Fruit fly (Drosophila melanogaster) whole organism, embryonic: ENCODE data around the gene mRpL4.
A peak's percentile ranks its signal among the peaks of the same experiment; 100 is the strongest.

Experiments used
- Asciz ChIP-seq: fragments of 200-800 bp; sonication (Bioruptor generic); optimal IDR thresholded peaks from 2 replicates; lab custom pipeline; 2017; ENCODE audit warnings: missing biosample characterization, mild to moderate bottlenecking, missing genetic modification characterization, missing genetic modification reagents
- Atf-2 ChIP-seq: fragments of 200-800 bp; sonication (Bioruptor generic); optimal IDR thresholded peaks from 2 replicates; lab custom pipeline; 2016; ENCODE audit warnings: missing biosample characterization, missing genetic modification characterization
- Atf3 ChIP-seq: fragments of 200-800 bp; sonication (Bioruptor generic); optimal IDR thresholded peaks from 3 replicates; lab custom pipeline; 2016; ENCODE audit warnings: missing biosample characterization, missing genetic modification characterization
- CG10267 ChIP-seq: fragments of 200-800 bp; sonication (Bioruptor generic); optimal IDR thresholded peaks from 2 replicates; lab custom pipeline; 2018; ENCODE audit warnings: missing biosample characterization, mild to moderate bottlenecking, missing genetic modification characterization, moderate library complexity
- CG10462 ChIP-seq: fragments of 200-800 bp; sonication (Bioruptor generic); optimal IDR thresholded peaks from 2 replicates; lab custom pipeline; 2016; ENCODE audit warnings: missing biosample characterization, missing genetic modification characterization
- CG10979 ChIP-seq: fragments of 200-800 bp; sonication (Bioruptor generic); optimal IDR thresholded peaks from 2 replicates; lab custom pipeline; 2018; ENCODE audit warnings: missing biosample characterization, mild to moderate bottlenecking, missing genetic modification characterization, moderate library complexity
- CG11398 ChIP-seq: fragments of 200-800 bp; sonication (Bioruptor generic); optimal IDR thresholded peaks from 2 replicates; lab custom pipeline; 2016; ENCODE audit warnings: missing biosample characterization, missing genetic modification characterization
- CG12236 ChIP-seq: fragments of 200-800 bp; sonication (Bioruptor generic); optimal IDR thresholded peaks from 2 replicates; lab custom pipeline; 2016; ENCODE audit warnings: missing biosample characterization, missing genetic modification characterization
- CG14667 ChIP-seq: fragments of 200-800 bp; sonication (Bioruptor generic); IDR thresholded peaks from 2 replicates; pipeline ENCODE4 v1.3.6; 2022; ENCODE audit warnings: missing biosample characterization, missing genetic modification characterization
- CG14860 ChIP-seq: fragments of 200-800 bp; sonication (Bioruptor generic); IDR thresholded peaks from 3 replicates; pipeline ENCODE4 v1.3.6; 2022; ENCODE audit warnings: missing biosample characterization, missing genetic modification characterization; ENCODE audit not compliant: partially characterized antibody
- CG1602 ChIP-seq: fragments of 200-800 bp; sonication (Bioruptor generic); optimal IDR thresholded peaks from 3 replicates; lab custom pipeline; 2016; ENCODE audit warnings: missing biosample characterization, missing genetic modification characterization
- CG2116 ChIP-seq: fragments of 200-800 bp; sonication (Bioruptor generic); optimal IDR thresholded peaks from 3 replicates; lab custom pipeline; 2018; ENCODE audit warnings: missing biosample characterization, mild to moderate bottlenecking, missing genetic modification characterization
- CG2120 ChIP-seq: fragments of 200-800 bp; sonication (Bioruptor generic); optimal IDR thresholded peaks from 3 replicates; lab custom pipeline; 2016; ENCODE audit warnings: missing biosample characterization, missing genetic modification characterization
- CG2678 ChIP-seq: fragments of 200-800 bp; sonication (Bioruptor generic); optimal IDR thresholded peaks from 3 replicates; lab custom pipeline; 2019; ENCODE audit warnings: missing biosample characterization, mild to moderate bottlenecking, missing genetic modification characterization, moderate library complexity
- CG6175 ChIP-seq: fragments of 200-800 bp; sonication (Bioruptor generic); IDR thresholded peaks from 3 replicates; pipeline ENCODE4 v1.3.6; 2022; ENCODE audit warnings: missing biosample characterization, missing genetic modification characterization
- CG7928 ChIP-seq: fragments of 200-800 bp; sonication (Bioruptor generic); optimal IDR thresholded peaks from 2 replicates; lab custom pipeline; 2017; ENCODE audit warnings: missing biosample characterization, mild to moderate bottlenecking, missing genetic modification characterization
- Camta ChIP-seq: fragments of 200-800 bp; sonication (Bioruptor generic); optimal IDR thresholded peaks from 2 replicates; lab custom pipeline; 2016; ENCODE audit warnings: missing biosample characterization, missing genetic modification characterization
- Dip2 ChIP-seq: fragments of 200-800 bp; sonication (Bioruptor generic); IDR thresholded peaks from 2 replicates; pipeline ENCODE4 v1.3.6; 2022; ENCODE audit warnings: missing biosample characterization, missing genetic modification characterization
- Doc3 ChIP-seq: fragments of 200-800 bp; sonication (Bioruptor generic); IDR thresholded peaks from 3 replicates; pipeline ENCODE4 v1.3.6; 2022; ENCODE audit warnings: missing biosample characterization, missing genetic modification characterization; ENCODE audit not compliant: partially characterized antibody
- Eip74EF ChIP-seq, 2 experiments: fragments of 200-800 bp in 1 of 2; fragments of >200 bp in 1 of 2; sonication (Bioruptor generic) in 1 of 2; optimal IDR thresholded peaks; 2 replicates each; lab custom pipeline; 2017 to 2019; ENCODE audit warnings: missing biosample characterization in 2 of 2, missing genetic modification characterization in 2 of 2, mild to moderate bottlenecking in 1 of 2, moderate library complexity in 1 of 2
- HmgD ChIP-seq: fragments of 200-800 bp; sonication (Bioruptor generic); optimal IDR thresholded peaks from 3 replicates; lab custom pipeline; 2016; ENCODE audit warnings: missing biosample characterization, missing genetic modification characterization
- MBD-R2 ChIP-seq: fragments of 200-800 bp; sonication (Bioruptor generic); IDR thresholded peaks from 2 replicates; pipeline ENCODE4 v1.3.6; 2022; ENCODE audit warnings: missing biosample characterization, missing genetic modification characterization
- MESR4 ChIP-seq: fragments of 200-800 bp; sonication (Bioruptor generic); optimal IDR thresholded peaks from 2 replicates; lab custom pipeline; 2018; ENCODE audit warnings: missing biosample characterization, mild to moderate bottlenecking, missing genetic modification characterization, moderate library complexity
- NfI ChIP-seq: fragments of 200-800 bp; sonication (Bioruptor generic); optimal IDR thresholded peaks from 3 replicates; lab custom pipeline; 2018; ENCODE audit warnings: missing biosample characterization, mild to moderate bottlenecking, missing genetic modification characterization, moderate library complexity
- Rfx ChIP-seq: fragments of 200-800 bp; sonication (Bioruptor generic); IDR thresholded peaks from 2 replicates; pipeline ENCODE4 v1.3.6; 2022; ENCODE audit warnings: missing biosample characterization, missing genetic modification characterization
- Rx ChIP-seq: fragments of 200-800 bp; sonication (Bioruptor generic); IDR thresholded peaks from 2 replicates; pipeline ENCODE4 v1.3.6; 2022; ENCODE audit warnings: missing biosample characterization, missing genetic modification characterization
- Xbp1 ChIP-seq: fragments of 200-800 bp; sonication (Bioruptor generic); optimal IDR thresholded peaks from 3 replicates; lab custom pipeline; 2016; ENCODE audit warnings: missing biosample characterization, mild to moderate bottlenecking, missing genetic modification characterization
- Xrp1 ChIP-seq: fragments of 200-800 bp; sonication (Bioruptor generic); IDR thresholded peaks from 2 replicates; pipeline ENCODE4 v1.3.6; 2022; ENCODE audit warnings: missing biosample characterization, missing genetic modification characterization
- YL-1 ChIP-seq: fragments of 200-800 bp; sonication (Bioruptor generic); optimal IDR thresholded peaks from 3 replicates; lab custom pipeline; 2017; ENCODE audit warnings: missing biosample characterization, mild to moderate bottlenecking, missing genetic modification characterization
- ara ChIP-seq: fragments of 200-800 bp; sonication (Bioruptor generic); IDR thresholded peaks from 2 replicates; pipeline ENCODE4 v1.3.6; 2022; ENCODE audit warnings: missing biosample characterization, missing genetic modification characterization
- br ChIP-seq: fragments of >200 bp; optimal IDR thresholded peaks from 2 replicates; lab custom pipeline; 2017
- crol ChIP-seq: fragments of 200-800 bp; sonication (Bioruptor generic); IDR thresholded peaks from 2 replicates; pipeline ENCODE4 v1.3.6; 2022; ENCODE audit warnings: missing biosample characterization, missing genetic modification characterization
- dimm ChIP-seq: fragments of 200-800 bp; sonication (Bioruptor generic); IDR thresholded peaks from 2 replicates; pipeline ENCODE4 v1.3.6; 2022; ENCODE audit warnings: missing biosample characterization, missing genetic modification characterization
- gem ChIP-seq: fragments of 200-800 bp; sonication (Bioruptor generic); optimal IDR thresholded peaks from 2 replicates; lab custom pipeline; 2019; ENCODE audit warnings: missing biosample characterization, mild to moderate bottlenecking, missing genetic modification characterization, moderate library complexity
- gsb ChIP-seq: fragments of 200-800 bp; sonication (Bioruptor generic); IDR thresholded peaks from 2 replicates; pipeline ENCODE4 v1.3.6; 2022; ENCODE audit warnings: missing biosample characterization, missing genetic modification characterization
- gt ChIP-seq: fragments of 200-800 bp; sonication (Bioruptor generic); IDR thresholded peaks from 2 replicates; pipeline ENCODE4 v1.3.6; 2022; ENCODE audit warnings: missing biosample characterization, missing genetic modification characterization
- hbn ChIP-seq: fragments of 200-800 bp; sonication (Bioruptor generic); IDR thresholded peaks from 2 replicates; pipeline ENCODE4 v1.3.6; 2022; ENCODE audit warnings: missing biosample characterization, missing genetic modification characterization; ENCODE audit not compliant: partially characterized antibody
- her ChIP-seq: fragments of 200-800 bp; sonication (Bioruptor generic); optimal IDR thresholded peaks from 2 replicates; lab custom pipeline; 2016; ENCODE audit warnings: missing biosample characterization, missing genetic modification characterization
- kah ChIP-seq: fragments of 200-800 bp; sonication (Bioruptor generic); optimal IDR thresholded peaks from 2 replicates; lab custom pipeline; 2018; ENCODE audit warnings: missing biosample characterization, mild to moderate bottlenecking, missing genetic modification characterization
- knrl ChIP-seq: fragments of 200-800 bp; sonication (Bioruptor generic); IDR thresholded peaks from 3 replicates; pipeline ENCODE4 v1.3.6; 2022; ENCODE audit warnings: missing biosample characterization, missing genetic modification characterization; ENCODE audit not compliant: partially characterized antibody
- lola ChIP-seq, 3 experiments: fragments of >200 bp in 2 of 3; fragments of 200-800 bp in 1 of 3; sonication (Bioruptor generic) in 1 of 3; optimal IDR thresholded peaks; 2 replicates each; lab custom pipeline; 2017 to 2019; ENCODE audit warnings: missing biosample characterization in 3 of 3, missing genetic modification characterization in 3 of 3, mild to moderate bottlenecking in 1 of 3, moderate library complexity in 1 of 3
- nerfin-1 ChIP-seq: fragments of 200-800 bp; sonication (Bioruptor generic); optimal IDR thresholded peaks from 3 replicates; lab custom pipeline; 2019; ENCODE audit warnings: missing biosample characterization, mild to moderate bottlenecking, missing genetic modification characterization, moderate library complexity
- pb ChIP-seq: fragments of 200-800 bp; sonication (Bioruptor generic); optimal IDR thresholded peaks from 3 replicates; lab custom pipeline; 2016; ENCODE audit warnings: missing biosample characterization, missing genetic modification characterization
- pita ChIP-seq: fragments of 200-800 bp; sonication (Bioruptor generic); optimal IDR thresholded peaks from 2 replicates; lab custom pipeline; 2017; ENCODE audit warnings: missing biosample characterization, mild to moderate bottlenecking, missing genetic modification characterization
- slbo ChIP-seq: fragments of 200-800 bp; sonication (Bioruptor generic); IDR thresholded peaks from 2 replicates; pipeline ENCODE4 v1.3.6; 2022; ENCODE audit warnings: missing biosample characterization, missing genetic modification characterization
- sr ChIP-seq: fragments of 200-800 bp; sonication (Bioruptor generic); IDR thresholded peaks from 3 replicates; pipeline ENCODE4 v1.3.6; 2022; ENCODE audit warnings: missing biosample characterization, missing genetic modification characterization
- ssp ChIP-seq: fragments of 200-800 bp; sonication (Bioruptor generic); IDR thresholded peaks from 2 replicates; pipeline ENCODE4 v1.3.6; 2022; ENCODE audit warnings: missing biosample characterization, missing genetic modification characterization
- ttk ChIP-seq: fragments of 200-800 bp; sonication (Bioruptor generic); IDR thresholded peaks from 2 replicates; pipeline ENCODE4 v2.1.2; 2022; ENCODE audit warnings: missing biosample characterization, missing genetic modification characterization
- unc-4 ChIP-seq: fragments of 200-800 bp; sonication (Bioruptor generic); IDR thresholded peaks from 2 replicates; pipeline ENCODE4 v1.3.6; 2022; ENCODE audit warnings: missing biosample characterization, missing genetic modification characterization; ENCODE audit not compliant: partially characterized antibody
- vvl ChIP-seq: fragments of 200-800 bp; sonication (Bioruptor generic); IDR thresholded peaks from 2 replicates; pipeline ENCODE4 v1.3.6; 2022; ENCODE audit warnings: missing biosample characterization, missing genetic modification characterization

The mRpL4 gene

DNA sequence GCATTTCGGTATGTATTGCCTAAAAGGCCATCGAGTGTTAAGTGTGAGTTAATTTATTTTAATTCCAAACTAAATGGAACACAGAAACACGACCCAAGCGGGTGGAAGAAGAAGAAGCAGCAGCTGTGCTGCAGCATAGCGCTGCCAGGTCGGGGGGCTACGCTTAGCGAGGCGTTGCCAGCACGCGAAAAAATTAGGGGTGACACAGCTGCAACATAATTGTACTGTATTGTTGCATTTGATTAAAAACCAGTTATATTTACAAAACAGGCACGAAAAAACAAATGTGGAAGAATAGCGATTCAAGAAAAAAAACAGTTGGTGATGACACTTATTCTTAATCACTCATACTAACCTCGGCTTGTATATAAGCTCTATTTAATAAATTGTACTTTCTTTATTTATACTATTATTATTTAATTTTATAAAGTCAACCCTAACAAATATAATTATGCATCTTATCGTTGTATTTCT lies 21.3 kb upstream of the mRpL4 start (continued):
- peak; percentile 39 for TF ChIP-seq kah (GFP tag; lab: Kevin White, UChicago)
- peak; percentile 75 for TF ChIP-seq CG6175 (GFP tag; lab: Robert Waterston, UW)
- TF ChIP-seq ssp (GFP tag; lab: Robert Waterston, UW): peak; percentile 65
- no peak for TF ChIP-seq Asciz (GFP tag; lab: Kevin White, UChicago)
- peak; percentile 77 for TF ChIP-seq MBD-R2
- TF ChIP-seq CG7928: no peak
- peak; percentile 78 for TF ChIP-seq Rx (GFP tag; lab: Robert Waterston, UW)
- peak; percentile 49 for TF ChIP-seq her (GFP tag; lab: Kevin White, UChicago)
- TF ChIP-seq Rfx (GFP tag; lab: Robert Waterston, UW): peak; percentile 86
- TF ChIP-seq CG2678: no peak
- TF ChIP-seq CG1602 (GFP tag; lab: Kevin White, UChicago): peak; percentile 65
- TF ChIP-seq lola (GFP tag; optimal IDR thresholded peaks at IDR 0.05; lab: Kevin White, UChicago): peak in 1 of 3 experiments; percentile 65
- TF ChIP-seq pita (GFP tag; lab: Kevin White, UChicago): no peak
- TF ChIP-seq HmgD: peak; percentile 46
- peak; percentile 68 for TF ChIP-seq knrl
- peak; percentile 95 for TF ChIP-seq vvl (GFP tag; lab: Robert Waterston, UW)
- TF ChIP-seq Camta (GFP tag; lab: Kevin White, UChicago): peak; percentile 8
- no peak for TF ChIP-seq nerfin-1
- TF ChIP-seq br (lab: Kevin White, UChicago): no peak
- peak; percentile 38; the same call in 1 of the 2 replicates for TF ChIP-seq ttk (GFP tag; lab: Robert Waterston, UW)
- peak; percentile 83 for TF ChIP-seq gem (tag; lab: Kevin White, UChicago)
- peak; percentile 58; the same call in 1 of the 2 replicates for TF ChIP-seq unc-4 (GFP tag; lab: Robert Waterston, UW)
- TF ChIP-seq CG12236: peak; percentile 14
- peak; percentile 58 for TF ChIP-seq MESR4 (GFP tag; lab: Kevin White, UChicago)
- peak; percentile 7 for TF ChIP-seq Atf3 (GFP tag; lab: Kevin White, UChicago)
- peak; percentile 41 for TF ChIP-seq CG10979 (tag; lab: Kevin White, UChicago)
- TF ChIP-seq gt (GFP tag; lab: Robert Waterston, UW): peak; percentile 35; the same call in 1 of the 2 replicates
- no peak for TF ChIP-seq CG10462 (GFP tag; lab: Kevin White, UChicago)
- peak; percentile 49 for TF ChIP-seq gsb (GFP tag; lab: Robert Waterston, UW)
- no peak for TF ChIP-seq CG14860 (GFP tag; lab: Robert Waterston, UW)
- peak; percentile 80 for TF ChIP-seq Xbp1 (GFP tag; lab: Kevin White, UChicago)
- TF ChIP-seq Eip74EF (GFP tag; optimal IDR thresholded peaks at IDR 0.05; lab: Kevin White, UChicago): no peak
- TF ChIP-seq YL-1 (GFP tag; lab: Kevin White, UChicago): peak; percentile 78
- TF ChIP-seq sr (GFP tag; lab: Robert Waterston, UW): no peak
- TF ChIP-seq hbn (GFP tag; lab: Robert Waterston, UW): peak; percentile 39
- TF ChIP-seq CG2116 (GFP tag; lab: Kevin White, UChicago): peak; percentile 70
- peak; percentile 64 for TF ChIP-seq Xrp1 (GFP tag; lab: Robert Waterston, UW)
- peak; percentile 61 for TF ChIP-seq Atf-2 (GFP tag; lab: Kevin White, UChicago)
- TF ChIP-seq slbo (GFP tag; lab: Robert Waterston, UW): peak; percentile 91
- peak; percentile 75; the same call in 1 of the 2 replicates for TF ChIP-seq CG14667
- no peak for TF ChIP-seq pb
- TF ChIP-seq CG2120 (GFP tag; lab: Kevin White, UChicago): peak; percentile 79
- peak; percentile 32 for TF ChIP-seq CG10267 (tag; lab: Kevin White, UChicago)
- TF ChIP-seq Doc3 (GFP tag; lab: Robert Waterston, UW): 0 out of 3 replicates have a peak, but pooled peaks have one; percentile 37
- TF ChIP-seq ara (GFP tag; lab: Robert Waterston, UW): peak; percentile 51; the same call in 1 of the 2 replicates
- TF ChIP-seq dimm (GFP tag; lab: Robert Waterston, UW): no peak
- TF ChIP-seq NfI (GFP tag; lab: Kevin White, UChicago): peak; percentile 71
- no peak for TF ChIP-seq Dip2 (GFP tag; lab: Robert Waterston, UW)
- peak; percentile 27; the same call in 1 of the 2 replicates for TF ChIP-seq crol (GFP tag; lab: Robert Waterston, UW)
- peak; percentile 14 for TF ChIP-seq CG11398 (GFP tag; lab: Kevin White, UChicago)
